Worm (Caenorhabditis elegans): ENCODE measurements around the gene nhr-31.

Gene nhr-31

ce11 chrIV:8036492-8036891 is 7.2 kb upstream of the nhr-31 start (continued):
- TF ChIP-seq unc-62 (GFP tag; optimal IDR thresholded peaks at IDR 0.05) (no peak), nhr-43 (tag; optimal IDR thresholded peaks at IDR 0.05; ENCODE audit: poor library complexity, severe bottlenecking) (peak; percentile 58), sea-2 (GFP tag; optimal IDR thresholded peaks at IDR 0.05) (no peak), nhr-23 (tag; optimal IDR thresholded peaks at IDR 0.05) (peak; percentile 27)

- no peak for TF ChIP-seq ama-1 (optimal IDR thresholded peaks at IDR 0.05)
- TF ChIP-seq elt-2 (tag; optimal IDR thresholded peaks at IDR 0.05), result peak; percentile 59
- peak; percentile 30 for TF ChIP-seq pqm-1 (tag; optimal IDR thresholded peaks at IDR 0.05)
Observed at ce11 chrIV:8034182-8034581, 4.9 kb upstream of the nhr-31 start.

ce11 chrIV:8032135-8032915 is 3.0 kb upstream of the nhr-31 start:
- peak; percentile 35 for TF ChIP-seq jun-1 (tag; optimal IDR thresholded peaks at IDR 0.05)
- TF ChIP-seq fos-1 (tag; optimal IDR thresholded peaks at IDR 0.05), result no peak
- TF ChIP-seq nhr-237 (tag; optimal IDR thresholded peaks at IDR 0.05), result no peak
- TF ChIP-seq lin-39 (tag; optimal IDR thresholded peaks at IDR 0.05), result no peak
- TF ChIP-seq ceh-16 (tag; optimal IDR thresholded peaks at IDR 0.05), result no peak
- TF ChIP-seq zag-1 (tag; optimal IDR thresholded peaks at IDR 0.05), result no peak
- TF ChIP-seq ZK546.5 (tag; optimal IDR thresholded peaks at IDR 0.05), result no peak
- no peak for TF ChIP-seq mml-1 (tag; optimal IDR thresholded peaks at IDR 0.05)
- no peak for TF ChIP-seq snpc-4 (tag; optimal IDR thresholded peaks at IDR 0.05)
- no peak for TF ChIP-seq ztf-4 (tag; optimal IDR thresholded peaks at IDR 0.05)
- TF ChIP-seq pha-4 (tag; optimal IDR thresholded peaks at IDR 0.05), result peak; percentile 43
- TF ChIP-seq skn-1 (tag; optimal IDR thresholded peaks at IDR 0.05), result no peak
- no peak for TF ChIP-seq unc-39 (tag; optimal IDR thresholded peaks at IDR 0.05)
- no peak for TF ChIP-seq nhr-76 (tag; optimal IDR thresholded peaks at IDR 0.05)
- no peak for TF ChIP-seq nhr-28 (tag; optimal IDR thresholded peaks at IDR 0.05)
- TF ChIP-seq pqm-1 (tag; optimal IDR thresholded peaks at IDR 0.05), result peak; percentile 100
- TF ChIP-seq lsy-12 (tag; optimal IDR thresholded peaks at IDR 0.05), result no peak
- TF ChIP-seq nhr-11 (tag; optimal IDR thresholded peaks at IDR 0.05), result no peak
- no peak for TF ChIP-seq tbx-2 (tag; optimal IDR thresholded peaks at IDR 0.05)
- TF ChIP-seq ama-1 (optimal IDR thresholded peaks at IDR 0.05), result no peak
- no peak for TF ChIP-seq nhr-23 (tag; optimal IDR thresholded peaks at IDR 0.05)
- peak; percentile 98 for TF ChIP-seq elt-2 (tag; optimal IDR thresholded peaks at IDR 0.05)

- peak; percentile 95 for TF ChIP-seq elt-2 (tag; optimal IDR thresholded peaks at IDR 0.05)
- TF ChIP-seq pqm-1 (tag; optimal IDR thresholded peaks at IDR 0.05), result peak; percentile 66
- no peak for TF ChIP-seq mdl-1 (tag; optimal IDR thresholded peaks at IDR 0.05)
- TF ChIP-seq elt-1 (tag; optimal IDR thresholded peaks at IDR 0.05), result no peak
- no peak for TF ChIP-seq nhr-25 (tag; optimal IDR thresholded peaks at IDR 0.05)
- no peak for TF ChIP-seq unc-39 (tag; optimal IDR thresholded peaks at IDR 0.05)
- TF ChIP-seq nhr-77 (tag; optimal IDR thresholded peaks at IDR 0.05), result no peak
Observed at ce11 chrIV:8030099-8030498, 786 bp upstream of the nhr-31 start.

ce11 chrIV:8028372-8028771 is 941 bp downstream of the nhr-31 start:
- peak; percentile 75 for TF ChIP-seq nhr-43 (tag; optimal IDR thresholded peaks at IDR 0.05; ENCODE audit: poor library complexity, severe bottlenecking)
- peak; percentile 92 for TF ChIP-seq nhr-23 (tag; optimal IDR thresholded peaks at IDR 0.05)
- TF ChIP-seq nhr-25 (tag; optimal IDR thresholded peaks at IDR 0.05), result peak; percentile 95
- peak; percentile 88 for TF ChIP-seq elt-2 (tag; optimal IDR thresholded peaks at IDR 0.05)
- no peak for TF ChIP-seq jun-1 (tag; optimal IDR thresholded peaks at IDR 0.05)
- peak; percentile 9 for TF ChIP-seq lsy-12 (tag; optimal IDR thresholded peaks at IDR 0.05)
- no peak for TF ChIP-seq ceh-82 (tag; optimal IDR thresholded peaks at IDR 0.05)
- peak; percentile 42 for TF ChIP-seq elt-1 (tag; optimal IDR thresholded peaks at IDR 0.05)
- TF ChIP-seq ceh-16 (tag; optimal IDR thresholded peaks at IDR 0.05), result no peak
- no peak for TF ChIP-seq hmg-11 (tag; optimal IDR thresholded peaks at IDR 0.05)
- TF ChIP-seq pha-4 (tag; optimal IDR thresholded peaks at IDR 0.05), result no peak
- TF ChIP-seq pqm-1 (tag; optimal IDR thresholded peaks at IDR 0.05), result peak; percentile 64
- TF ChIP-seq ama-1 (optimal IDR thresholded peaks at IDR 0.05), result peak; percentile 56
- no peak for TF ChIP-seq fkh-2 (tag; optimal IDR thresholded peaks at IDR 0.05)
- TF ChIP-seq egl-27 (tag; optimal IDR thresholded peaks at IDR 0.05), result no peak
- TF ChIP-seq ceh-28 (tag; optimal IDR thresholded peaks at IDR 0.05), result no peak
- no peak for TF ChIP-seq aly-2 (tag; optimal IDR thresholded peaks at IDR 0.05)
- TF ChIP-seq elt-3 (tag; optimal IDR thresholded peaks at IDR 0.05), result peak in 1 of 3 experiments; percentile 87
- no peak for TF ChIP-seq zag-1 (tag; optimal IDR thresholded peaks at IDR 0.05)
- TF ChIP-seq unc-39 (tag; optimal IDR thresholded peaks at IDR 0.05), result no peak
- TF ChIP-seq mdl-1 (tag; optimal IDR thresholded peaks at IDR 0.05), result peak; percentile 68
- no peak for TF ChIP-seq nhr-28 (tag; optimal IDR thresholded peaks at IDR 0.05)
